Worm (Caenorhabditis elegans) whole organism, late embryonic: ENCODE data around the gene T24A6.16.

ENCODE experiments used
- F13H6.1 ChIP-seq: sonication (generic microtip); optimal IDR thresholded peaks from 2 replicates; lab custom pipeline; 2016; ENCODE audit warnings: missing genetic modification characterization, missing compliant biosample characterization
- K02D7.2 ChIP-seq: sonication (generic microtip); optimal IDR thresholded peaks from 2 replicates; lab custom pipeline; 2017; ENCODE audit warnings: mild to moderate bottlenecking, missing genetic modification characterization, missing compliant biosample characterization
- K09A11.1 ChIP-seq: sonication (generic microtip); optimal IDR thresholded peaks from 2 replicates; lab custom pipeline; 2017; ENCODE audit warnings: antibody characterized with exemption, mild to moderate bottlenecking, missing genetic modification characterization, missing compliant biosample characterization; ENCODE audit not compliant: insufficient read depth
- T23F11.4 ChIP-seq: fragments of 200-800 bp; sonication (Bioruptor generic); optimal IDR thresholded peaks from 2 replicates; lab custom pipeline; 2018; ENCODE audit warnings: mild to moderate bottlenecking, missing genetic modification characterization, missing compliant biosample characterization
- Y22D7AL.16 ChIP-seq: sonication (generic microtip); optimal IDR thresholded peaks from 2 replicates; lab custom pipeline; 2016; ENCODE audit warnings: missing genetic modification characterization, missing compliant biosample characterization
- ahr-1 ChIP-seq: sonication (generic microtip); optimal IDR thresholded peaks from 2 replicates; lab custom pipeline; 2016; ENCODE audit warnings: missing genetic modification characterization, missing compliant biosample characterization
- ama-1 ChIP-seq: fragments of 150-350 bp; optimal IDR thresholded peaks from 2 replicates; lab custom pipeline; 2014
- ceh-18 ChIP-seq: sonication (generic microtip); optimal IDR thresholded peaks from 2 replicates; lab custom pipeline; 2016; ENCODE audit warnings: missing genetic modification characterization, missing compliant biosample characterization
- ceh-19 ChIP-seq: fragments of 200-800 bp; sonication (Bioruptor generic); optimal IDR thresholded peaks from 2 replicates; lab custom pipeline; 2018; ENCODE audit warnings: mild to moderate bottlenecking, missing genetic modification characterization, missing compliant biosample characterization
- ceh-22 ChIP-seq: sonication (generic microtip); optimal IDR thresholded peaks from 2 replicates; lab custom pipeline; 2017; ENCODE audit warnings: missing biosample characterization, missing genetic modification characterization
- ceh-6 ChIP-seq: fragments of 200-800 bp; sonication (Bioruptor generic); optimal IDR thresholded peaks from 2 replicates; lab custom pipeline; 2018; ENCODE audit warnings: mild to moderate bottlenecking, missing genetic modification characterization, missing compliant biosample characterization
- ceh-9 ChIP-seq: sonication (generic microtip); optimal IDR thresholded peaks from 2 replicates; lab custom pipeline; 2016; ENCODE audit warnings: mild to moderate bottlenecking, missing genetic modification characterization, inconsistent platforms, missing compliant biosample characterization
- che-1 ChIP-seq: sonication (generic microtip); optimal IDR thresholded peaks from 2 replicates; lab custom pipeline; 2016; ENCODE audit warnings: mild to moderate bottlenecking, missing genetic modification characterization, missing compliant biosample characterization
- dve-1 ChIP-seq: sonication (generic microtip); optimal IDR thresholded peaks from 2 replicates; lab custom pipeline; 2017; ENCODE audit warnings: antibody characterized with exemption, mild to moderate bottlenecking, missing genetic modification characterization, missing compliant biosample characterization
- elt-2 ChIP-seq: sonication (generic microtip); optimal IDR thresholded peaks from 2 replicates; lab custom pipeline; 2016; ENCODE audit warnings: missing genetic modification reagents, missing genetic modification characterization, missing compliant biosample characterization
- elt-4 ChIP-seq: sonication (generic microtip); optimal IDR thresholded peaks from 2 replicates; lab custom pipeline; 2016; ENCODE audit warnings: missing genetic modification characterization, missing compliant biosample characterization
- ets-4 ChIP-seq: sonication (generic microtip); optimal IDR thresholded peaks from 2 replicates; lab custom pipeline; 2016; ENCODE audit warnings: missing genetic modification characterization, missing compliant biosample characterization
- eyg-1 ChIP-seq: sonication (generic microtip); optimal IDR thresholded peaks from 2 replicates; lab custom pipeline; 2016; ENCODE audit warnings: missing genotype, missing genetic modification characterization, missing compliant biosample characterization
- fax-1 ChIP-seq: sonication (generic microtip); optimal IDR thresholded peaks from 2 replicates; lab custom pipeline; 2016; ENCODE audit warnings: missing genotype, missing genetic modification characterization, missing compliant biosample characterization
- fkh-10 ChIP-seq: fragments of 150-350 bp; optimal IDR thresholded peaks from 2 replicates; lab custom pipeline; 2014; ENCODE audit warnings: missing biosample characterization, missing genetic modification reagents, missing genetic modification characterization
- hlh-15 ChIP-seq: sonication (generic microtip); optimal IDR thresholded peaks from 2 replicates; lab custom pipeline; 2016; ENCODE audit warnings: missing genetic modification characterization, missing compliant biosample characterization
- hlh-30 ChIP-seq: sonication (generic microtip); optimal IDR thresholded peaks from 2 replicates; lab custom pipeline; 2017; ENCODE audit warnings: antibody characterized with exemption, missing genetic modification characterization, missing compliant biosample characterization; ENCODE audit not compliant: insufficient read depth
- hlh-6 ChIP-seq: sonication (generic microtip); optimal IDR thresholded peaks from 2 replicates; lab custom pipeline; 2016; ENCODE audit warnings: missing genotype, missing genetic modification characterization, missing compliant biosample characterization
- lin-11 ChIP-seq: fragments of 200-800 bp; sonication (Bioruptor generic); optimal IDR thresholded peaks from 2 replicates; lab custom pipeline; 2018; ENCODE audit warnings: mild to moderate bottlenecking, missing genetic modification characterization, missing compliant biosample characterization
- nfya-1 ChIP-seq: sonication (generic microtip); optimal IDR thresholded peaks from 2 replicates; lab custom pipeline; 2017; ENCODE audit warnings: missing genetic modification characterization, mild to moderate bottlenecking, missing compliant biosample characterization, antibody characterized with exemption, moderate library complexity
- nhr-11 ChIP-seq: fragments of 150-350 bp; optimal IDR thresholded peaks from 2 replicates; lab custom pipeline; 2014; ENCODE audit warnings: missing biosample characterization, missing genetic modification characterization
- odd-2 ChIP-seq: sonication (generic microtip); optimal IDR thresholded peaks from 2 replicates; lab custom pipeline; 2017; ENCODE audit warnings: antibody characterized with exemption, mild to moderate bottlenecking, missing genetic modification characterization, missing compliant biosample characterization
- pha-2 ChIP-seq: sonication (generic microtip); optimal IDR thresholded peaks from 2 replicates; lab custom pipeline; 2017; ENCODE audit warnings: mild to moderate bottlenecking, missing genetic modification characterization, missing compliant biosample characterization
- pros-1 ChIP-seq: fragments of 150-350 bp; optimal IDR thresholded peaks from 2 replicates; lab custom pipeline; 2014; ENCODE audit warnings: missing biosample characterization, missing genetic modification reagents, missing genetic modification characterization
- ref-2 ChIP-seq: sonication (generic microtip); optimal IDR thresholded peaks from 2 replicates; lab custom pipeline; 2016; ENCODE audit warnings: missing genetic modification characterization, missing compliant biosample characterization
- sox-2 ChIP-seq: fragments of 200-800 bp; sonication (Bioruptor generic); IDR thresholded peaks from 2 replicates; pipeline ENCODE4 v1.3.6; 2022; ENCODE audit warnings: missing genetic modification reagents, missing genetic modification characterization, missing compliant biosample characterization
- tbx-2 ChIP-seq: sonication (generic microtip); optimal IDR thresholded peaks from 2 replicates; lab custom pipeline; 2016; ENCODE audit warnings: missing genetic modification characterization, missing compliant biosample characterization
- tbx-7 ChIP-seq: sonication (generic microtip); optimal IDR thresholded peaks from 2 replicates; lab custom pipeline; 2016; ENCODE audit warnings: missing genotype, missing genetic modification characterization, missing compliant biosample characterization
- ttx-3 ChIP-seq: sonication (generic microtip); optimal IDR thresholded peaks from 2 replicates; lab custom pipeline; 2016; ENCODE audit warnings: missing genetic modification reagents, missing genetic modification characterization, missing compliant biosample characterization
- unc-3 ChIP-seq, 2 experiments: fragments of 200-800 bp in 1 of 2; sonication (Bioruptor generic) in 1 of 2; sonication (generic microtip) in 1 of 2; conservative IDR thresholded peaks in 1 of 2; optimal IDR thresholded peaks in 1 of 2; 2 replicates each; pipeline versions ENCODE4 v1.3.6 to Lab custom; 2016 to 2022; ENCODE audit warnings: missing compliant biosample characterization in 2 of 2, missing genetic modification characterization in 2 of 2, missing genetic modification reagents in 1 of 2
- unc-86 ChIP-seq: sonication (generic microtip); optimal IDR thresholded peaks from 2 replicates; lab custom pipeline; 2016; ENCODE audit warnings: missing genetic modification characterization, missing compliant biosample characterization
- zip-5 ChIP-seq: sonication (generic microtip); optimal IDR thresholded peaks from 2 replicates; lab custom pipeline; 2016; ENCODE audit warnings: missing genetic modification characterization, missing compliant biosample characterization

Gene T24A6.16

ce11 chrV:3554869-3555268 lies 7.9 kb downstream of the T24A6.16 start, which contains the start of gene grl-29:
Gene grl-29 (minus strand): TSS chrV:3555236.
- TF ChIP-seq ceh-22 (tag; lab: Kevin White, UChicago) (no peak), fkh-10 (GFP tag; lab: Kevin White, UChicago) (no peak), hlh-6 (tag; lab: Kevin White, UChicago) (no peak), elt-4 (tag; lab: Kevin White, UChicago) (no peak), unc-3 (GFP tag; conservative IDR thresholded peaks at IDR 0.05; lab: Robert Waterston, UW) (no peak), unc-3 (tag; optimal IDR thresholded peaks at IDR 0.05; lab: Kevin White, UChicago) (no peak), dve-1 (no peak), ceh-9 (tag; lab: Kevin White, UChicago) (no peak), hlh-30 (tag; lab: Kevin White, UChicago) (no peak), tbx-7 (tag; lab: Kevin White, UChicago) (no peak), lin-11 (no peak), eyg-1 (no peak), Y22D7AL.16 (tag; lab: Kevin White, UChicago) (no peak), ama-1 (lab: Kevin White, UChicago) (no peak), ceh-18 (tag; lab: Kevin White, UChicago) (no peak), fax-1 (no peak), nfya-1 (tag; lab: Kevin White, UChicago) (no peak), nhr-11 (no peak), ref-2 (tag; lab: Kevin White, UChicago) (no peak)

DNA sequence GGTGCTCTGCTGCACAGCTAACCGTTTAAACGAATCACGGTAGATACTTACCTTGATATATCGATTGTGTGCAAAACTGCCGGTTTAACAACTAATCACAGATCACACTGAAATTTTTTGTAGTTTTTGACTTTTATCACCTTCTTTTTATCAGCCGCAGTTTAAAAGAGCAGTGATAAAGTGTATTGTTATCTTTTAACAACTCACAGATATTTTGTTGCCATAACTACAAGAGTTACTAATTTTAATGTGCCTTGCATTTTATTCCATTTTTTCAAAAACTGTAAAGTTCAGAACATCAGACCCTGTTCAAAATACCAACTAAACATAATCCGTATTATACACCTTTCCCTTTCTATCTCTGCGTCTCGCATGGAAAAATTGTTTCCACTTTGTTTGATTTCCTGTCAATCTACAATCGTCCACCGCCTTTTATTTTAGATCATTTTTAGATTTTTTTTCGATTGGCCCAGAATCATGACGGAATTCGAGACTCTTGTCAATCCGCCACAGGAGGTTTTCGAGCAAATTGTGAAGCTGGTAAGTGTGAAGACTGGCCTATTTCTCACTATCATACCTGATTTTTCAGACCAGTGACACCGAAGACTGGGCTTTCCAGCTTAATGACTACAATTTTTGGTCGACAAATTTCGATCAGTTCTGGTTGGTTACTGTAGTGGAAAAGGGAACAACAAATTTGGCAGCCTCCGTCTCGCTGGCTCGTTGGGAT lies 9.8 kb downstream of the T24A6.16 start, which contains the start of gene T24A6.20:
Gene T24A6.20, plus strand, starts transcription at position 395 of the 730 bp plus-strand sequence.
- no peak for TF ChIP-seq tbx-2 (tag; lab: Kevin White, UChicago)
- peak; percentile 86 for TF ChIP-seq elt-2

DNA sequence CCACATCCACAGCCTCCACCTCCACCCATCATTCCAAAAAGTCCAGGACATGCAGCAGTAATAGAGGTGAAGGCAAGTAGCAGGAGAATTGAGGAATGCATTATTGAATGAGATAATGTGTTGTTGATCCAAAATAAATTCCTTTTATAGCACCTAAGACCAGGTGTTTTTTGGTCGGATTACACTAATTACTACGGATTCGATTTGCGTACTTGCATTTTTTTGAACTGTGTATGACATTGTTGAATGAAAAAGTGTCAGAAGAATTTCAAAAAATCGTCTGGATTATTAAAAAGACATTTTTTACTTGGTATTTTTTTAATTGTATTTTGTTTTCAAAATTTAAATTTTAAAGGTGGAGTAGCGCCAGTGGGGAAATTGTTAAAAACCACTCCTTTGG lies 11.0 kb downstream of the T24A6.16 start, which contains the start of gene grl-28:
Gene grl-28, minus strand, starts transcription at position 101 of the 400 bp plus-strand sequence.
- TF ChIP-seq ttx-3 (tag; lab: Kevin White, UChicago) (no peak), ceh-19 (GFP tag; lab: Kevin White, UChicago) (no peak), F13H6.1 (tag; lab: Kevin White, UChicago) (no peak), sox-2 (GFP tag; lab: Robert Waterston, UW) (no peak), ets-4 (tag; lab: Kevin White, UChicago) (no peak), ceh-6 (GFP tag; lab: Kevin White, UChicago) (no peak), unc-86 (tag; lab: Kevin White, UChicago) (no peak), odd-2 (tag; lab: Kevin White, UChicago) (no peak), pha-2 (tag; lab: Kevin White, UChicago) (no peak), ceh-22 (tag; lab: Kevin White, UChicago) (no peak), zip-5 (tag; lab: Kevin White, UChicago) (no peak), K02D7.2 (tag; lab: Kevin White, UChicago) (no peak), fkh-10 (GFP tag; lab: Kevin White, UChicago) (no peak), che-1 (tag; lab: Kevin White, UChicago) (no peak), pros-1 (tag; lab: Kevin White, UChicago) (no peak), ahr-1 (no peak), hlh-15 (tag; lab: Kevin White, UChicago) (no peak), T23F11.4 (GFP tag; lab: Kevin White, UChicago) (no peak)

DNA sequence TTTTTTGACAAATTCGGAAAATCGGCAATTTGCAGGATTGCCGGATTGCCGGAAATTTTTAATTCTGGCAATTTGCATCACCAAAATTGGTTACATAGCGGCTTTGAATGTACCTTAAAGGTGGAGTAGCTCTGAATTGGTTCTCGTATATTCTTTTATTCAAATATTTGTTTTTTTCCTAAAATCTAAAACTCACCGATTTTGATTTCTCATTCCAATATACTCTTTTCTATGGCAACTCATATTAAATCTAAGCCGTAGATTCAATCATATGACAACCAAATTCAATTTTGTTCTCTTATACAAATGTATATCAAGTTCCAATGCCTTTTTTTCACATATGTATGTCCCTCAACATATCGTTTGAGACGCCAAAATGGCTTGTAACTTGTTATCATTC lies 13.2 kb downstream of the T24A6.16 start, which contains the start of gene sri-21:
Gene sri-21, plus strand, starts transcription at position 301 of the 400 bp plus-strand sequence.
- no peak for TF ChIP-seq K09A11.1 (tag; lab: Kevin White, UChicago)
